Worm (Caenorhabditis elegans) whole organism, midembryonic: Measurements from ENCODE around the gene acl-9.

Experiments used
- T22C8.4 ChIP-seq: fragments of 200-800 bp; sonication (Bioruptor generic); IDR thresholded peaks from 2 replicates; pipeline ENCODE4 v1.3.6; 2022; ENCODE audit warnings: missing genetic modification characterization, missing compliant biosample characterization
- cog-1 ChIP-seq: sonication (generic microtip); optimal IDR thresholded peaks from 2 replicates; lab custom pipeline; 2016; ENCODE audit warnings: missing genetic modification characterization, missing compliant biosample characterization
- flt-1 ChIP-seq: fragments of 200-800 bp; sonication (Bioruptor generic); IDR thresholded peaks from 2 replicates; pipeline ENCODE4 v1.3.6; 2022; ENCODE audit warnings: missing genetic modification characterization, missing compliant biosample characterization
- klf-2 ChIP-seq: fragments of 200-800 bp; sonication (Bioruptor generic); conservative IDR thresholded peaks from 2 replicates; pipeline ENCODE4 v1.3.6; 2022; ENCODE audit warnings: missing genetic modification reagents, missing genetic modification characterization, missing compliant biosample characterization
- med-1 ChIP-seq: sonication (generic microtip); optimal IDR thresholded peaks from 2 replicates; lab custom pipeline; 2017; ENCODE audit warnings: missing genetic modification characterization, mild to moderate bottlenecking, missing compliant biosample characterization, antibody characterized with exemption, missing genetic modification reagents; ENCODE audit not compliant: insufficient read depth
- ref-1 ChIP-seq: fragments of 200-800 bp; sonication (Bioruptor generic); conservative IDR thresholded peaks from 2 replicates; pipeline ENCODE4 v1.3.6; 2022; ENCODE audit warnings: missing genetic modification reagents, missing genetic modification characterization, missing compliant biosample characterization
- tab-1 ChIP-seq: fragments of 200-800 bp; sonication (Bioruptor generic); IDR thresholded peaks from 2 replicates; pipeline ENCODE4 v1.3.6; 2022; ENCODE audit warnings: missing genetic modification characterization, missing compliant biosample characterization
- ztf-23 ChIP-seq: fragments of 200-800 bp; sonication (Bioruptor generic); IDR thresholded peaks from 2 replicates; pipeline ENCODE4 v1.3.6; 2022; ENCODE audit warnings: missing genetic modification reagents, missing genetic modification characterization, missing compliant biosample characterization
- ztf-29 ChIP-seq: fragments of 200-800 bp; sonication (Bioruptor generic); IDR thresholded peaks from 2 replicates; pipeline ENCODE4 v1.3.6; 2022; ENCODE audit warnings: missing genetic modification reagents, missing genetic modification characterization, missing compliant biosample characterization

acl-9 gene

DNA sequence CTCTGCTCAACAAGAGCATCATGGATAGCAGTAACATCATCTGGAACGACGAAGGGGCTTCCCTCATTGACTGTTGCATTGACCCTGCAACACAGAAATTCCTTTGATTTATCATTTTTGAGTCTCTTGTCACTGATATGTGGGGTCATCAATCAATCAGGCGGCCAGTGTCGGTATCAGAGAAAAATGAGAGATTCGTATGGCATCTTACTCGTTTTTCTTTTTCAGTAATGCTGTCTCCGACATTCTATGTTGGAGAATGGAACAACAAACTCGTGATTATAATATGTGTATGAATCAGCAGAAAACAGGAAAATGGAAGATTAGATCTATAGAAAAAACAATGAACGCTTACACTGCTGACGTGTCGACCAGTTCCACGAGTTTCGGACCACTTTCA, 50.1 kb downstream of the acl-9 start:
- no peak for TF ChIP-seq ztf-23
- TF ChIP-seq ztf-29 = no peak
- no peak for TF ChIP-seq med-1 (GFP tag; lab: Kevin White, UChicago)
- no peak for TF ChIP-seq cog-1 (tag; lab: Kevin White, UChicago)
- no peak for TF ChIP-seq klf-2 (GFP tag; lab: Robert Waterston, UW)
- TF ChIP-seq tab-1 = no peak
- no peak for TF ChIP-seq T22C8.4 (GFP tag; lab: Robert Waterston, UW)
- no peak for TF ChIP-seq ref-1 (GFP tag; lab: Robert Waterston, UW)
- TF ChIP-seq flt-1 (GFP tag; lab: Robert Waterston, UW) = no peak

DNA sequence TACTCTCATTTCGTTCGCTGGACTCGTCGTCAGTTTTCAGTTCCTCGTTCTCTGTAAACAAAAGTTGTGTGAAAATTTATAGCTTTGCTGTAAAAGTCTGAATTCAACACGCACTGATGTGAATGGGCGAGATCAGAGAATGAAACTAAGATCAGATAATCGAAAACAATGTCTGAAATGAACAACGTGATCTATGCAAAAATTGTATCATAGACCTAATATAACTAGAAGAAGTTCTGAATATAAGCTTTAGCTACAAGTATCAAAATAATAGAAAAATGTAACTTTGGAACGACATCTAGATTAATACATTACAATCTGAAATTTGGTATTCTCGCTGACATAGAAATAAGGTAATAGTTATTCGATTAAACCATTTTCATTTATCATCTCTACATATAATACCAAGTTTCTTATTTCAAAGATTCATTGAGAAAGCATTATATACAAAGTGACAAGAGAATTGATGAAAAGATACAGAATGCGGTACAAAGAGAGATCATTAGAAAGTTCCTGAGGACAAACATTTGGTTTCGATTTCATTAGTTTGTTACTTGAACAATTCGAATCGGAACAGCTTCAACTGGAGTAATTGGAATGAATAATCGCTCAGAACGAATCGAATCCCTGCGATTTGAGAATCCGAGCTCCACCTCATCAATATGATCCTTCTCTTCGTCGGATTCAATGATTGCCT, 51.3 kb downstream of the acl-9 start, which contains the start of gene moc-2:
TSS of gene moc-2 (minus strand) at position 51 of the 697 bp plus-strand sequence.
- TF ChIP-seq klf-2 (GFP tag; lab: Robert Waterston, UW) = no peak
